Fruit fly (Drosophila melanogaster): ENCODE results near the gene Teh3.

The Teh3 gene

DNA sequence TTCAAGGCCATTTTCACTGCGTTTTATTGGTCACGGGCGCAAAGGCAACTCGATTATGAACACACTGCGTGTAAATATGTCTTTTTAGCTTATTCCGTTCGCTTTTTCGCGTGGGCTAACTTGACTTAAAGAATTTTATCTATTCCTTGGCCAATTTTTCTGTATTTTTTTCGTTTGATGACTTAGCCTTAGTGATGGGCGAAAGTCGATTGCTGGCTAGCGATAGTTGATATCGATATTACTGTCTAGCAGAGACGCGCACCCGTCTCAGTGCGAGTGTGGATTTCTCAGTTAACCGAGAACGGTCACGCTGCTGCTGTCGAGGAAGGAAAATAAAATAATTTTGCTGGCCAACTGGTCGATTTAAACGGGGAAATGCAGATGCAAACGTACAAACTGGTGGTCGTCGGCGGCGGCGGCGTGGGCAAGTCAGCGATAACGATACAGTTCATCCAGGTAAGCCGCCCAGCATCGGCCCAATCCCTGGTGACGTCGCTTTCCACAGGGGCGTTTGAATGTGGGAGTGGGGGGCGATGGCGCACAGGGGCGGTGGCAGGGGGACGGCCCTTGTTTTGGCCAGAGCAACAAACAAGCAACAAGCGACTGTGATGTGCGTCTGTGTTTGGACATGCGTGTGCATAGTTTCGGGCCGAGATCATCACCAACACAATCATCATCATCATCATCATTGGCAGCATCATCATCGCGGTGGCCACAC, 45.5 kb downstream of the Teh3 start, which contains the start of the genes Rop and Ras64B (continued):
- TF ChIP-seq CG13287 (GFP tag; IDR thresholded peaks at IDR 0.05; ENCODE audit: partially characterized antibody) (peak; percentile 91), CHES-1-like (GFP tag; optimal IDR thresholded peaks at IDR 0.05) (peak; percentile 75), CG30020 (tag; optimal IDR thresholded peaks at IDR 0.05) (peak; percentile 27), NK7.1 (GFP tag; optimal IDR thresholded peaks at IDR 0.05) (peak; percentile 20), ttk (GFP tag; IDR thresholded peaks at IDR 0.05) (no peak), Scr (GFP tag; IDR thresholded peaks at IDR 0.05; ENCODE audit: partially characterized antibody) (peak; percentile 85), CG4730 (GFP tag; IDR thresholded peaks at IDR 0.05) (no peak), Stat92E (GFP tag; optimal IDR thresholded peaks at IDR 0.05) (peak in 1 of 3 experiments; percentile 74), CG3163 (GFP tag; optimal IDR thresholded peaks at IDR 0.05) (peak; percentile 46), Ets97D (GFP tag; optimal IDR thresholded peaks at IDR 0.05) (peak; percentile 82), sna (GFP tag; IDR thresholded peaks at IDR 0.05; ENCODE audit: partially characterized antibody) (peak; percentile 71), CG3847 (GFP tag; IDR thresholded peaks at IDR 0.05) (peak; percentile 48), Fer1 (GFP tag; optimal IDR thresholded peaks at IDR 0.05) (peak; percentile 66), CG2712 (tag; optimal IDR thresholded peaks at IDR 0.05) (peak; percentile 51), CG12769 (tag; optimal IDR thresholded peaks at IDR 0.05) (no peak), sug (tag; optimal IDR thresholded peaks at IDR 0.05) (peak; percentile 49), insv (GFP tag; optimal IDR thresholded peaks at IDR 0.05) (peak in 1 of 2 experiments; percentile 33), CG9932 (GFP tag; IDR thresholded peaks at IDR 0.05) (peak; percentile 52), fd3F (GFP tag; optimal IDR thresholded peaks at IDR 0.05) (no peak), CG11504 (tag; optimal IDR thresholded peaks at IDR 0.05) (no peak), B-H1 (GFP tag; IDR thresholded peaks at IDR 0.05) (no peak), CG18262 (tag; optimal IDR thresholded peaks at IDR 0.05) (peak; percentile 15), CG11398 (GFP tag; optimal IDR thresholded peaks at IDR 0.05) (peak; percentile 14), CG34422 (GFP tag; IDR thresholded peaks at IDR 0.05) (peak; percentile 57; the same call in 2 of the 3 replicates), bsh (GFP tag; optimal IDR thresholded peaks at IDR 0.05) (no peak), her (GFP tag; optimal IDR thresholded peaks at IDR 0.05) (peak; percentile 17), Dbx (GFP tag; IDR thresholded peaks at IDR 0.05) (peak; percentile 19; the same call in 1 of the 3 replicates), gfzf (GFP tag; optimal IDR thresholded peaks at IDR 0.05) (peak; percentile 97), twi (tag; optimal IDR thresholded peaks at IDR 0.05) (peak; percentile 0), hb (GFP tag; IDR thresholded peaks at IDR 0.05; ENCODE audit: partially characterized antibody) (0 out of 3 replicates have a peak, but pooled peaks have one; percentile 57), CG4707 (GFP tag; optimal IDR thresholded peaks at IDR 0.05) (no peak), sens (GFP tag) (peak; percentile 90), Hr51 (GFP tag; optimal IDR thresholded peaks at IDR 0.05) (peak in 1 of 2 experiments; percentile 39), dysf (GFP tag; IDR thresholded peaks at IDR 0.05) (no peak), grau (tag; optimal IDR thresholded peaks at IDR 0.05) (peak; percentile 38), CG7745 (tag; optimal IDR thresholded peaks at IDR 0.05) (no peak), Jarid2 (GFP tag; optimal IDR thresholded peaks at IDR 0.05) (peak; percentile 62), CG2202 (tag; optimal IDR thresholded peaks at IDR 0.05) (peak; percentile 12), CTCF (GFP tag; optimal IDR thresholded peaks at IDR 0.05) (peak; percentile 29), CG32532 (GFP tag; IDR thresholded peaks at IDR 0.05) (peak; percentile 41; the same call in 1 of the 2 replicates), CG33213 (GFP tag; optimal IDR thresholded peaks at IDR 0.05) (peak; percentile 78), cg (GFP tag; optimal IDR thresholded peaks at IDR 0.05) (peak; percentile 35), Nf-YB (GFP tag; optimal IDR thresholded peaks at IDR 0.05) (peak; percentile 35), ro (GFP tag; IDR thresholded peaks at IDR 0.05) (no peak), chif (GFP tag; optimal IDR thresholded peaks at IDR 0.05) (no peak), CG17186 (GFP tag; optimal IDR thresholded peaks at IDR 0.05) (peak; percentile 83), croc (GFP tag; conservative IDR thresholded peaks at IDR 0.05) (no peak), luna (GFP tag; optimal IDR thresholded peaks at IDR 0.05) (peak; percentile 32), CG14710 (tag; optimal IDR thresholded peaks at IDR 0.05) (peak; percentile 81)

Data from whole organism, embryonic.